Worm (Caenorhabditis elegans): ENCODE measurements around the gene R151.10.
A peak's percentile ranks its signal among the peaks of the same experiment; 100 is the strongest.

Gene R151.10

ce11 chrIII:7201378-7202256 lies 29.1 kb downstream of the R151.10 start, which contains the start of gene dpy-31:
TSS of gene dpy-31 (plus strand) at chrIII:7202206.
- TF ChIP-seq ceh-83 (GFP tag; optimal IDR thresholded peaks at IDR 0.05) (no peak), bed-3 (GFP tag; optimal IDR thresholded peaks at IDR 0.05) (no peak), elt-3 (tag; optimal IDR thresholded peaks at IDR 0.05) (peak; percentile 24), ham-2 (GFP tag; optimal IDR thresholded peaks at IDR 0.05) (peak; percentile 19), blmp-1 (tag; optimal IDR thresholded peaks at IDR 0.05) (peak; percentile 93), snpc-4 (tag; optimal IDR thresholded peaks at IDR 0.05) (no peak), unc-120 (tag; optimal IDR thresholded peaks at IDR 0.05; ENCODE audit: poor library complexity, severe bottlenecking) (no peak), lsy-2 (tag; optimal IDR thresholded peaks at IDR 0.05) (no peak)

ce11 chrIII:7199467-7199866 lies 31.3 kb downstream of the R151.10 start:
- TF ChIP-seq sptf-1 (tag; optimal IDR thresholded peaks at IDR 0.05) (no peak), blmp-1 (tag; optimal IDR thresholded peaks at IDR 0.05) (peak; percentile 17)

ce11 chrIII:7198838-7199237 lies 31.9 kb downstream of the R151.10 start, which contains the start of gene pfd-5:
TSS of gene pfd-5 (minus strand) at chrIII:7198884.
- TF ChIP-seq lsy-2 (tag; optimal IDR thresholded peaks at IDR 0.05), result peak; percentile 65
- peak; percentile 4 for TF ChIP-seq nhr-2 (tag; optimal IDR thresholded peaks at IDR 0.05)
- TF ChIP-seq nhr-28 (tag; optimal IDR thresholded peaks at IDR 0.05), result no peak
- TF ChIP-seq sptf-1 (tag; optimal IDR thresholded peaks at IDR 0.05), result peak; percentile 66
- TF ChIP-seq nhr-237 (tag; optimal IDR thresholded peaks at IDR 0.05), result peak; percentile 39
- no peak for TF ChIP-seq bed-3 (GFP tag; optimal IDR thresholded peaks at IDR 0.05)
- peak; percentile 24 for TF ChIP-seq pha-4 (tag; optimal IDR thresholded peaks at IDR 0.05)
- peak; percentile 28 for TF ChIP-seq ces-1 (GFP tag; optimal IDR thresholded peaks at IDR 0.05)

- TF ChIP-seq hlh-1 (tag; optimal IDR thresholded peaks at IDR 0.05) (no peak), elt-3 (tag; optimal IDR thresholded peaks at IDR 0.05) (no peak), nhr-2 (tag; optimal IDR thresholded peaks at IDR 0.05) (no peak), nhr-76 (tag; optimal IDR thresholded peaks at IDR 0.05) (no peak), lin-32 (GFP tag; optimal IDR thresholded peaks at IDR 0.05) (no peak), unc-120 (tag; optimal IDR thresholded peaks at IDR 0.05; ENCODE audit: poor library complexity, severe bottlenecking) (no peak), ces-1 (GFP tag; optimal IDR thresholded peaks at IDR 0.05) (no peak), ztf-11 (tag; optimal IDR thresholded peaks at IDR 0.05) (no peak), unc-39 (tag; optimal IDR thresholded peaks at IDR 0.05) (no peak), pha-4 (tag; optimal IDR thresholded peaks at IDR 0.05) (no peak), nhr-12 (tag; optimal IDR thresholded peaks at IDR 0.05) (no peak), lin-13 (tag; optimal IDR thresholded peaks at IDR 0.05) (no peak)
Observed at ce11 chrIII:7197973-7198372, 32.8 kb downstream of the R151.10 start, which contains the start of gene exos-9. TSS of gene exos-9 (minus strand) at chrIII:7198073.

- TF ChIP-seq elt-3 (tag; optimal IDR thresholded peaks at IDR 0.05), result no peak
- TF ChIP-seq unc-120 (tag; optimal IDR thresholded peaks at IDR 0.05; ENCODE audit: poor library complexity, severe bottlenecking), result no peak
- no peak for TF ChIP-seq unc-62 (GFP tag; optimal IDR thresholded peaks at IDR 0.05)
- no peak for TF ChIP-seq nhr-237 (tag; optimal IDR thresholded peaks at IDR 0.05)
- no peak for TF ChIP-seq ham-2 (GFP tag; optimal IDR thresholded peaks at IDR 0.05)
- TF ChIP-seq pha-4 (tag; optimal IDR thresholded peaks at IDR 0.05), result no peak
- TF ChIP-seq cnd-1 (tag; optimal IDR thresholded peaks at IDR 0.05), result no peak
- no peak for TF ChIP-seq nhr-12 (tag; optimal IDR thresholded peaks at IDR 0.05)
- TF ChIP-seq ztf-11 (tag; optimal IDR thresholded peaks at IDR 0.05), result no peak
- TF ChIP-seq elt-1 (tag; optimal IDR thresholded peaks at IDR 0.05; ENCODE audit: borderline replicate concordance, insufficient read depth), result no peak
- TF ChIP-seq sptf-1 (tag; optimal IDR thresholded peaks at IDR 0.05), result no peak
- TF ChIP-seq nhr-28 (tag; optimal IDR thresholded peaks at IDR 0.05), result no peak
- no peak for TF ChIP-seq ceh-39 (tag; optimal IDR thresholded peaks at IDR 0.05)
Observed at ce11 chrIII:7195325-7195724, 35.4 kb downstream of the R151.10 start, which contains the start of gene F37C12.18. TSS of gene F37C12.18 (minus strand) at chrIII:7195425.

- TF ChIP-seq unc-39 (tag; optimal IDR thresholded peaks at IDR 0.05) (no peak), mls-2 (tag; optimal IDR thresholded peaks at IDR 0.05) (no peak), M03D4.4 (tag; optimal IDR thresholded peaks at IDR 0.05) (no peak), drap-1 (GFP tag; optimal IDR thresholded peaks at IDR 0.05) (no peak), mep-1 (tag; optimal IDR thresholded peaks at IDR 0.05) (no peak), lsy-2 (tag; optimal IDR thresholded peaks at IDR 0.05) (no peak), mab-5 (tag; optimal IDR thresholded peaks at IDR 0.05) (no peak), pha-4 (tag; optimal IDR thresholded peaks at IDR 0.05) (no peak), ztf-11 (tag; optimal IDR thresholded peaks at IDR 0.05) (no peak), nhr-76 (tag; optimal IDR thresholded peaks at IDR 0.05) (no peak), nhr-12 (tag; optimal IDR thresholded peaks at IDR 0.05) (no peak), unc-62 (GFP tag; optimal IDR thresholded peaks at IDR 0.05) (no peak)
Observed at ce11 chrIII:7192942-7193665, 37.6 kb downstream of the R151.10 start, which contains the start of gene mec-14. TSS of gene mec-14 (minus strand) at chrIII:7192992.
